Worm (Caenorhabditis elegans): ENCODE results near the gene oac-11.

ce11 chrII:3832383-3832782 lies 28.3 kb downstream of the oac-11 start, which contains the start of gene F54D10.9:
- TF ChIP-seq fkh-10 (GFP tag; optimal IDR thresholded peaks at IDR 0.05) (no peak), skn-1 (tag; optimal IDR thresholded peaks at IDR 0.05) (no peak), ama-1 (optimal IDR thresholded peaks at IDR 0.05) (no peak), nhr-6 (tag; optimal IDR thresholded peaks at IDR 0.05) (no peak), daf-8 (GFP tag; IDR thresholded peaks at IDR 0.05) (no peak)
